Worm (Caenorhabditis elegans): ENCODE data around the gene F38E1.3.
"Not testable (repeated sequence)": the region's sequence is repeated elsewhere in the genome, so short reads cannot be mapped to it uniquely, and the experiment has no call there.

F38E1.3 gene

DNA sequence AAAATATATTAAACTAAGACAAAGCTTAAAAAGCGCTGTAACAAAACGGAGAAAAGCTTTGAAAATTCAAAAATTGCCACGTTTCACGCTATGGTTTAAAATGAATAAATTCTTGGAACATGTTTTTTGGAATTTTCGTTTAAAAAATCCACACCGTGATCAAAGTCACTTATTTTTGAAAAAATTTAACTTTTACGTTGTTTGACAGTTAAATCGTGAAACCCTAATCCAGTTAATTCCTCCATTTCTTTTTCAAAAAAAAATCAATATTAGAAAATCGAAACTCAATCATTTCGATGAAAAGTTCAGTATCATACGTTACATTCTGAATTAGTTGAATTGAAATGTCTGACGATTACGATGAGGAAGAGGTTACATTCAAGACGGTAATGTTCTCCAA, at the start of gene F38E1.3:
Gene F38E1.3 (plus strand): TSS at position 301 of the 400 bp plus-strand sequence.
- no peak for TF ChIP-seq unc-62 (GFP tag; optimal IDR thresholded peaks at IDR 0.05)

DNA sequence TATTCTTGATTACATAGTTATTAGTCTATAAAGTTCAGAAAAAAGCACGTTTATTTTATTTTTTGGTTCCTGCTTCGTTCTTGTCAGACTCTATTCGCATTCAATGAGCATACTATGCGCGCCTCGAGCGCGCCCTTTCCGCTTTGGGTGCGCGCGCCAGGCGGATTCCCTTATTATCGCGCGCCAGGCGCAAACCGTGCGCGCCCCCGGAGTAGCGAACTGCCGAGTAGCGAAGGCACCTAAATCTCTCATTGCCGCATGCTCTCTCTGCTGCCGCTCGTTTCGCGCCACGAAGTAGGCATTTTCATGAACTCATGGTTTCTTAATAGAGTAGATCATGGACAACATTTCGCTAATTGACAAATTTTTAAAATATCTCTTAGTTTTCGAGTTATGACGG, 48.9 kb upstream of the F38E1.3 start:
- TF ChIP-seq unc-62 (GFP tag; optimal IDR thresholded peaks at IDR 0.05), result no peak

- TF ChIP-seq unc-62 (GFP tag; optimal IDR thresholded peaks at IDR 0.05), result no peak
Observed at ce11 chrV:8334360-8334759, 41.6 kb upstream of the F38E1.3 start, which contains the start of gene tmd-2. Gene tmd-2, plus strand, starts transcription at chrV:8334660.

- no peak for TF ChIP-seq unc-62 (GFP tag; optimal IDR thresholded peaks at IDR 0.05)
Observed at ce11 chrV:8335620-8336019, 40.3 kb upstream of the F38E1.3 start.

- not testable (repeated sequence) for TF ChIP-seq unc-62 (GFP tag; optimal IDR thresholded peaks at IDR 0.05)
Observed at ce11 chrV:8340924-8341323, 35.0 kb upstream of the F38E1.3 start, which contains the start of gene C08D8.7. Gene C08D8.7, plus strand, starts transcription at chrV:8341224.

DNA sequence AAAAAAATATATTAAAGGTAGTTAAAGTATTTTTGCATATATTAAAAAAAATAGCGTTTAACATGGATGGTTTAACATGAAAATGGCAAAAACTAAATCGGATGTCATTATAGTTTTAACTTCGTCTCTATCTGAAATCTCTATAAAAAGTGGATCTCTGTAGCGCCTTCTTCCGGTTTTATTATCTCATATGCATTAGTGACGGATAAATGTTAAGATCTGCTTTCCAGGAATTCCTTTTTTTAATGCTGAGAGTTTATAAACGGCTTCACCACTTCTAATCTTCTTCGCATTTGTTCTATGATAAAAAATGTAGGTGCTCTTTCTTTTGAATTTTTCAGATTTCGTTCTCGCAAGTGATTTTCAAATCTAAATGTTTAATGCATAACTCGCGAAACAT, 33.5 kb upstream of the F38E1.3 start:
- TF ChIP-seq unc-62 (GFP tag; optimal IDR thresholded peaks at IDR 0.05), result no peak

DNA sequence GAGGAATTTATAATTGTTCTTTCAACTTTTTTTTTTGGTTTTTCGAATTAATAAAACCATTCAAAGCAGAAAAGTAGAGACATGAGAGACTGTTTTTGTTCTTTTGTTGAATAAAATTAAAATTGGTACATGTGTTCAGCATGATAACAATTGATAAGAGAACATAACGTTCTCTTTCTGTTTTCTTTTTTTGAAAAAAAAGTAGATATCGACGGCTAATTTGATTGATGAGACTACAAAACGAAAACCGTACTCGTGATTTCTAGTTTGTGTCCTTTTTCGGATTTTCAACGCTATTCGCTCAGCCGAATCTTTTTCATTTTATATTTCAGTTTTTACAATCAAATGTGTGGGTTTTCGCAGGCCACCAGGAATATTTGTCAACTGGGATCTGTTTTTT, 30.5 kb upstream of the F38E1.3 start, which contains the start of gene C08D8.1:
Gene C08D8.1 (plus strand): TSS at position 324 of the 400 bp plus-strand sequence.
- no peak for TF ChIP-seq unc-62 (GFP tag; optimal IDR thresholded peaks at IDR 0.05)

DNA sequence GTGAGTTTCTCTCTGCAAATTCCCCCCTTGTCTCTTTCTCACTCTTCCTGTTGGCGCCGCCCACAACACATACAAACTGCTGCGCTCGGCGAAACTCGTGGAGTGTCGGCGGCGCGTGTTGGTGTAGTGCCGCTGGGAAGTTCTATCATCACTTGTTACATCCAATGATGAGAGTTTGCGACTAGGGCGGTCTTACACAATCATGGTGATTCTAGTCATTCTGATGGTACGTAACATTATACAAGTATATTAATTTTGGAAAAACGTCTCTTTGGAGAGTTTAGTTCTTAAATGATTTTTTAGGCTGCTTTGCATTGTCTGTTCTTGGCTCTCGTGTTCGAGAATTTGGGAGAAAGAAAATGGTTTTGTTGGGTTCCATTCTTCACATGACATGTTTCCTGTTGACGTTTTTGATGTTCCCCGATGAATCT, 27.0 kb upstream of the F38E1.3 start:
- TF ChIP-seq unc-62 (GFP tag; optimal IDR thresholded peaks at IDR 0.05), result no peak

DNA sequence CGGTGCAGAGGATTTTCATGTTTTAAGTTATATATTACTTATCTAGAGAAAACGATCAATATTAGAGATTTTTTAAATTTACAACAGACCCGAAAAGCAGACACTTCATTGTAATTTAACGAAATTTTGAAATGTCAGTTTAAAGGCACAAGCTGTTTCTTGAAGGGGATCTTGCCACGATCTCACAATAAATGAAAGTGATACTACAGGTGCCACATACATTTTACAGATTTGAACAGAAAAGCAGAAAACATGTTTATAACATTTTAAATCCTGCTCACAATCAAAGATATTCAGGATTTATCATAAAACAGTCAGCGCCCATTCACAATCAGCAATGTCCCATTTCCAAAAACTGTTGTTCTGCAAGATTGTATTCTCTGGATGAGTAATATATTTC, 26.0 kb upstream of the F38E1.3 start:
- TF ChIP-seq unc-62 (GFP tag; optimal IDR thresholded peaks at IDR 0.05), result no peak

DNA sequence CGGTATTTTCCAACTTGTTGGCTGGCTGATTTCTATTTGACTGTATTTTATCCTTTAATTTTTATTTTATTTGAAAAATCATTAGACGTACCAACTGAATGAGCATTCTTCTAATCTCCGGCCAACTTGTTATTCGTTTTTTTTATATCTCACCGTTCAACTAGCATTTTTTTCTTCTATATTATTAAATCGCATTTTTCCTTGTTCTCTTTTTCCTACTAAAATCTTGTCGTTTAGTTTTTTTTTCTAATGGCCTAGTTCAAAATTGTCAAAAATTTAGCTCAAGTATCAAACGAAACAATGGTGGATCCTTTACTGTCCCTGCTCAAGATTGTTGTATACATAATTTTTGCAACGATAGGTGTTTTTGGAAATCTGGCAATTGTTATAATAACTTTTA, 24.6 kb upstream of the F38E1.3 start, which contains the start of gene srsx-22:
Gene srsx-22 (plus strand): TSS at position 301 of the 400 bp plus-strand sequence.
- no peak for TF ChIP-seq unc-62 (GFP tag; optimal IDR thresholded peaks at IDR 0.05)

- TF ChIP-seq unc-62 (GFP tag; optimal IDR thresholded peaks at IDR 0.05), result no peak
Observed at ce11 chrV:8355435-8356212, 20.3 kb upstream of the F38E1.3 start, which contains the start of gene mom-2. Gene mom-2, plus strand, starts transcription at chrV:8355988.

DNA sequence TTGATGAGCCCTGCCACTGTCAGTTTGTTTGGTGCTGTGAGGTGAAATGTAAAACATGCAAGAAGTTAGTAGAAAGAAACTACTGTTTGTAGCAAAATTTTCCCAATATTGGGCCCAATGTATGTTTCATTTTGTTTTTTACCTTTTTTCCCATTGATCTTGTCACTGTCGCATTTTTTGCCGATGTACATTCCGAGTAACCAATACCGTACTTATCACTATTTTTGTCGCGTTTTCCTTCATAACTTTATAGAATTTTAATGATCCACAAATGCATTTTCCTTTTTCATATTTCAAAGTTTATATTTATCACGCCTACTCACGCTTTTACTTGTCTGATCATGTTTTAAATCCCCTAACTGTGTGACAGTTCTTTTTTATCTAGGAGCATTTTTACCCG, 18.2 kb upstream of the F38E1.3 start:
- TF ChIP-seq unc-62 (GFP tag; optimal IDR thresholded peaks at IDR 0.05), result no peak

DNA sequence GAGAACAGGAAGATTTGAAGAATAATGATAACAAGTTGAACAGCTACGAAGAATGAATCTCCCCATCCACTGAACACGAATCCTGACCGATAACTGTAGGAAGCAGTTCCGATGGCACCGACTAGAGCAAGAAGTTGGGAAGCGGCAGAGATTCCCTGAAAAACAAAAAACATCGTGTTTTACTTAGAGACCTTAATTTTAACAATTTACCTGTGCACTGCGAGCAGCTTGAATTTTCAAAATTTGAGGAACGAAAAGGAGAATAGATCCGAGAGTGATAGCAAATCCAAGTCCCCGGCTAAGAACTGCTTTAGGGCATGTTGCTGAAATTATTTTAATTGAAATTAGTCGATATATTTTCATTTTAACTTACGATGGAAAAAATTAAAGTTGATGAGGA, 17.2 kb upstream of the F38E1.3 start:
- no peak for TF ChIP-seq unc-62 (GFP tag; optimal IDR thresholded peaks at IDR 0.05)

DNA sequence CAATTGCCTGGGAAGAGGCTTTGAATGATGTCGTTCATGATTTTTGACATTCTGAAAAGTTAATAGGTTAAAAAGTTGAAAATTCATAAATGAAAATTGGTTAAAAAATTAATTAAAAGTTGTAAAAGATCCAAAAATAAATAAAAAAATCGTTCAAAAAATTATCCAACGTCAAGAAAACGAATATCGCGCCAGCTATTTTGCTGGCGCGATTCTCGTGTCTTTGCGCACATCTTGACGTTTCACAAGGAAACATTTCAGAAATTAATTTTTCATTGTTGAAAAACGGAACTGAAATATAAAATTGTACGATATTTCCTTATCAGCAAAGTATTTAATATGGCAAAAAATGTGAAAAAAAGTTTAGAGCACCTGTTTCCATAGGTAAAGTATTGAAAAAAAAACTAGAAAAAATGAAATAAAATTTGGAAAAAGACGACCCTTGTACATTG, 16.8 kb upstream of the F38E1.3 start, which contains the start of gene mpdu-1:
Gene mpdu-1 (minus strand): TSS at position 51 of the 452 bp plus-strand sequence.
- no peak for TF ChIP-seq unc-62 (GFP tag; optimal IDR thresholded peaks at IDR 0.05)

- no peak for TF ChIP-seq unc-62 (GFP tag; optimal IDR thresholded peaks at IDR 0.05)
Observed at ce11 chrV:8359792-8360191, 16.2 kb upstream of the F38E1.3 start, which contains the start of gene F38E1.6. Gene F38E1.6, plus strand, starts transcription at chrV:8360092.

ce11 chrV:8370705-8371104, 5.2 kb upstream of the F38E1.3 start, which contains the start of gene gpa-2:
Gene gpa-2, plus strand, starts transcription at chrV:8371005.
- no peak for TF ChIP-seq unc-62 (GFP tag; optimal IDR thresholded peaks at IDR 0.05)

DNA sequence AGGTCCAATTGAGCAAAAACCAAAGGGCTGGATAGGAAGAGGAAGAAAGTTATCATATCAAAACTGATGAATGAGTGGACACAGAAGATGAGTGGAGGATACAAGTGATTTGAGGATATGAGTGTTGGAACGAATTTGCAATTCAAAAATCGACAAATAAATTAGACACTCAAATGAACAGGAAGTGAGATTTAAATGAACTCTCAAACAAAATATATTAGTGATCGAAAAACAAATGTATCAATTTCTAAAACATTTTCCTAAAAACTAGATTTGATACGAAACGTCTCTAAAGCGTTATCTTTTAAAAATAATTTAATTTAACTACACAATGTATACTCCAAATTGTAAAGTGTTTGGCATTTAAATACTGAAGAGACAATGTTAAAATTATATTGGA, 530 bp upstream of the F38E1.3 start, which contains the start of gene F38E1.10:
Gene F38E1.10 (minus strand): TSS at position 101 of the 400 bp plus-strand sequence.
- no peak for TF ChIP-seq unc-62 (GFP tag; optimal IDR thresholded peaks at IDR 0.05)

Data from whole organism, dauer.